Fruit fly (Drosophila melanogaster) whole organism, embryonic: ENCODE measurements around the gene Abl.
A peak's percentile ranks its signal among the peaks of the same experiment; 100 is the strongest.

Experiments used
- Atf-2 ChIP-seq: fragments of 200-800 bp; sonication (Bioruptor generic); optimal IDR thresholded peaks from 2 replicates; lab custom pipeline; 2016; ENCODE audit warnings: missing biosample characterization, missing genetic modification characterization
- C15 ChIP-seq: fragments of 200-800 bp; sonication (Bioruptor generic); IDR thresholded peaks from 3 replicates; pipeline ENCODE4 v1.3.6; 2022; ENCODE audit warnings: missing biosample characterization, missing genetic modification characterization
- CG10209 ChIP-seq: fragments of 200-800 bp; sonication (Bioruptor generic); optimal IDR thresholded peaks from 3 replicates; lab custom pipeline; 2017; ENCODE audit warnings: missing biosample characterization, mild to moderate bottlenecking, missing genetic modification characterization, missing genetic modification reagents
- CG11696 ChIP-seq: fragments of 200-800 bp; sonication (Bioruptor generic); IDR thresholded peaks from 2 replicates; pipeline ENCODE4 v1.3.6; 2022; ENCODE audit warnings: missing biosample characterization, missing genetic modification characterization
- CG12299 ChIP-seq: fragments of 200-800 bp; sonication (Bioruptor generic); optimal IDR thresholded peaks from 2 replicates; lab custom pipeline; 2018; ENCODE audit warnings: missing biosample characterization, mild to moderate bottlenecking, missing genetic modification characterization
- CG14710 ChIP-seq: fragments of 200-800 bp; sonication (Bioruptor generic); optimal IDR thresholded peaks from 3 replicates; lab custom pipeline; 2019; ENCODE audit warnings: missing biosample characterization, mild to moderate bottlenecking, missing genetic modification characterization, moderate library complexity
- CG1603 ChIP-seq: fragments of 200-800 bp; sonication (Bioruptor generic); optimal IDR thresholded peaks from 2 replicates; lab custom pipeline; 2019; ENCODE audit warnings: missing biosample characterization, mild to moderate bottlenecking, missing genetic modification characterization, moderate library complexity
- CG1647 ChIP-seq: fragments of 200-800 bp; sonication (Bioruptor generic); optimal IDR thresholded peaks from 3 replicates; lab custom pipeline; 2016; ENCODE audit warnings: missing biosample characterization, missing genetic modification characterization
- CG17359 ChIP-seq: fragments of 200-800 bp; sonication (Bioruptor generic); optimal IDR thresholded peaks from 3 replicates; lab custom pipeline; 2018; ENCODE audit warnings: missing biosample characterization, mild to moderate bottlenecking, missing genetic modification characterization, moderate library complexity
- CG1832 ChIP-seq: fragments of 200-800 bp; sonication (Bioruptor generic); optimal IDR thresholded peaks from 2 replicates; lab custom pipeline; 2017; ENCODE audit warnings: missing biosample characterization, mild to moderate bottlenecking, missing genetic modification characterization, inconsistent platforms
- CG30020 ChIP-seq: fragments of 200-800 bp; optimal IDR thresholded peaks from 2 replicates; lab custom pipeline; 2019; ENCODE audit warnings: missing biosample characterization, mild to moderate bottlenecking, missing genetic modification characterization, moderate library complexity
- CG32767 ChIP-seq: fragments of 200-800 bp; sonication (Bioruptor generic); IDR thresholded peaks from 2 replicates; pipeline ENCODE4 v1.3.6; 2022; ENCODE audit warnings: missing biosample characterization, missing genetic modification characterization
- CG34422 ChIP-seq: fragments of 200-800 bp; sonication (Bioruptor generic); IDR thresholded peaks from 3 replicates; pipeline ENCODE4 v1.3.6; 2022; ENCODE audit warnings: missing biosample characterization, missing genetic modification characterization
- CG4617 ChIP-seq: fragments of 200-800 bp; sonication (Bioruptor generic); optimal IDR thresholded peaks from 3 replicates; lab custom pipeline; 2016; ENCODE audit warnings: missing biosample characterization, missing genetic modification characterization, borderline replicate concordance
- CG5245 ChIP-seq: fragments of 200-800 bp; sonication (Bioruptor generic); optimal IDR thresholded peaks from 3 replicates; lab custom pipeline; 2016; ENCODE audit warnings: missing biosample characterization, missing genetic modification characterization
- CG6175 ChIP-seq: fragments of 200-800 bp; sonication (Bioruptor generic); IDR thresholded peaks from 3 replicates; pipeline ENCODE4 v1.3.6; 2022; ENCODE audit warnings: missing biosample characterization, missing genetic modification characterization
- CG6765 ChIP-seq: fragments of 200-800 bp; sonication (Bioruptor generic); optimal IDR thresholded peaks from 3 replicates; lab custom pipeline; 2017; ENCODE audit warnings: missing biosample characterization, mild to moderate bottlenecking, missing genetic modification characterization
- CG7928 ChIP-seq: fragments of 200-800 bp; sonication (Bioruptor generic); optimal IDR thresholded peaks from 2 replicates; lab custom pipeline; 2017; ENCODE audit warnings: missing biosample characterization, mild to moderate bottlenecking, missing genetic modification characterization
- CG8089 ChIP-seq: fragments of 200-800 bp; sonication (Bioruptor generic); optimal IDR thresholded peaks from 3 replicates; lab custom pipeline; 2016; ENCODE audit warnings: missing biosample characterization, missing genetic modification characterization
- CG9437 ChIP-seq: fragments of 200-800 bp; sonication (Bioruptor generic); optimal IDR thresholded peaks from 2 replicates; lab custom pipeline; 2018; ENCODE audit warnings: missing biosample characterization, mild to moderate bottlenecking, missing genetic modification characterization
- CG9609 ChIP-seq: fragments of 200-800 bp; sonication (Bioruptor generic); optimal IDR thresholded peaks from 3 replicates; lab custom pipeline; 2016; ENCODE audit warnings: missing biosample characterization, missing genetic modification characterization
- CG9727 ChIP-seq: fragments of 200-800 bp; sonication (Bioruptor generic); optimal IDR thresholded peaks from 3 replicates; lab custom pipeline; 2017; ENCODE audit warnings: missing biosample characterization, mild to moderate bottlenecking, missing genetic modification characterization
- CG9932 ChIP-seq: fragments of 200-800 bp; sonication (Bioruptor generic); IDR thresholded peaks from 2 replicates; pipeline ENCODE4 v1.3.6; 2022; ENCODE audit warnings: missing biosample characterization, missing genetic modification characterization
- E2f2 ChIP-seq: fragments of 200-800 bp; sonication (Bioruptor generic); IDR thresholded peaks from 2 replicates; pipeline ENCODE4 v1.3.6; 2022; ENCODE audit warnings: missing biosample characterization, missing genetic modification characterization
- HLH3B ChIP-seq: fragments of 200-800 bp; sonication (Bioruptor generic); IDR thresholded peaks from 2 replicates; pipeline ENCODE4 v1.3.6; 2022; ENCODE audit warnings: missing biosample characterization, missing genetic modification characterization
- Mad ChIP-seq: fragments of 200-800 bp; sonication (Bioruptor generic); optimal IDR thresholded peaks from 2 replicates; lab custom pipeline; 2016; ENCODE audit warnings: missing biosample characterization, missing genetic modification characterization
- Ravus ChIP-seq: fragments of 200-800 bp; sonication (Bioruptor generic); IDR thresholded peaks from 2 replicates; pipeline ENCODE4 v1.3.6; 2022; ENCODE audit warnings: missing biosample characterization, missing genetic modification characterization
- Side ChIP-seq: fragments of 200-800 bp; sonication (Bioruptor generic); optimal IDR thresholded peaks from 2 replicates; lab custom pipeline; 2016; ENCODE audit warnings: missing biosample characterization, missing genetic modification characterization
- Spps ChIP-seq: fragments of 200-800 bp; sonication (Bioruptor generic); optimal IDR thresholded peaks from 2 replicates; lab custom pipeline; 2018; ENCODE audit warnings: missing biosample characterization, mild to moderate bottlenecking, missing genetic modification characterization
- Sry-δ ChIP-seq: fragments of 200-800 bp; sonication (Bioruptor generic); optimal IDR thresholded peaks from 2 replicates; lab custom pipeline; 2016; ENCODE audit warnings: missing biosample characterization, missing genetic modification characterization
- TFAM ChIP-seq: fragments of 200-800 bp; sonication (Bioruptor generic); optimal IDR thresholded peaks from 2 replicates; lab custom pipeline; 2017; ENCODE audit warnings: missing biosample characterization, missing genetic modification characterization, inconsistent platforms
- Xrp1 ChIP-seq: fragments of 200-800 bp; sonication (Bioruptor generic); IDR thresholded peaks from 2 replicates; pipeline ENCODE4 v1.3.6; 2022; ENCODE audit warnings: missing biosample characterization, missing genetic modification characterization
- abd-A ChIP-seq: fragments of 200-800 bp; sonication (Bioruptor generic); optimal IDR thresholded peaks from 3 replicates; lab custom pipeline; 2019; ENCODE audit warnings: missing biosample characterization, mild to moderate bottlenecking, missing genetic modification characterization, moderate library complexity
- al ChIP-seq: fragments of 200-800 bp; sonication (Bioruptor generic); IDR thresholded peaks from 2 replicates; pipeline ENCODE4 v1.3.6; 2022; ENCODE audit warnings: missing biosample characterization, missing genetic modification characterization
- ato ChIP-seq: fragments of 200-800 bp; sonication (Bioruptor generic); IDR thresholded peaks from 2 replicates; pipeline ENCODE4 v1.3.6; 2022; ENCODE audit warnings: missing biosample characterization, missing genetic modification characterization; ENCODE audit not compliant: partially characterized antibody
- bigmax ChIP-seq: fragments of 200-800 bp; sonication (Bioruptor generic); optimal IDR thresholded peaks from 2 replicates; lab custom pipeline; 2018; ENCODE audit warnings: missing biosample characterization, mild to moderate bottlenecking, missing genetic modification characterization
- crc ChIP-seq: fragments of 200-800 bp; sonication (Bioruptor generic); optimal IDR thresholded peaks from 2 replicates; lab custom pipeline; 2016; ENCODE audit warnings: missing biosample characterization, missing genetic modification characterization
- dan ChIP-seq: fragments of 200-800 bp; sonication (Bioruptor generic); IDR thresholded peaks from 2 replicates; pipeline ENCODE4 v1.3.6; 2022; ENCODE audit warnings: missing biosample characterization, missing genetic modification characterization
- dysf ChIP-seq: fragments of 200-800 bp; sonication (Bioruptor generic); IDR thresholded peaks from 3 replicates; pipeline ENCODE4 v1.3.6; 2022; ENCODE audit warnings: missing biosample characterization, missing genetic modification characterization
- esg ChIP-seq: fragments of 200-800 bp; sonication (Bioruptor generic); conservative IDR thresholded peaks from 2 replicates; pipeline ENCODE4 v1.3.6; 2022; ENCODE audit warnings: missing biosample characterization, missing genetic modification characterization
- fru ChIP-seq: fragments of >200 bp; optimal IDR thresholded peaks from 2 replicates; lab custom pipeline; 2017
- gcm2 ChIP-seq: fragments of 200-800 bp; sonication (Bioruptor generic); optimal IDR thresholded peaks from 2 replicates; lab custom pipeline; 2016; ENCODE audit warnings: missing biosample characterization, missing genetic modification characterization
- kah ChIP-seq: fragments of 200-800 bp; sonication (Bioruptor generic); optimal IDR thresholded peaks from 2 replicates; lab custom pipeline; 2018; ENCODE audit warnings: missing biosample characterization, mild to moderate bottlenecking, missing genetic modification characterization
- kay ChIP-seq: fragments of 200-800 bp; sonication (Bioruptor generic); optimal IDR thresholded peaks from 2 replicates; lab custom pipeline; 2016; ENCODE audit warnings: missing biosample characterization, missing genetic modification characterization
- klu ChIP-seq: fragments of 200-800 bp; sonication (Bioruptor generic); IDR thresholded peaks from 2 replicates; pipeline ENCODE4 v1.3.6; 2022; ENCODE audit warnings: missing biosample characterization, missing genetic modification characterization
- psq ChIP-seq: fragments of 200-800 bp; sonication (Bioruptor generic); optimal IDR thresholded peaks from 2 replicates; lab custom pipeline; 2017; ENCODE audit warnings: missing biosample characterization, missing genetic modification characterization
- seq ChIP-seq: fragments of 200-800 bp; sonication (Bioruptor generic); IDR thresholded peaks from 2 replicates; pipeline ENCODE4 v1.3.6; 2022; ENCODE audit warnings: missing biosample characterization, missing genetic modification characterization
- shn ChIP-seq: fragments of 200-800 bp; sonication (Bioruptor generic); optimal IDR thresholded peaks from 3 replicates; lab custom pipeline; 2016; ENCODE audit warnings: missing biosample characterization, missing genetic modification characterization
- so ChIP-seq: fragments of 200-800 bp; sonication (Bioruptor generic); IDR thresholded peaks from 3 replicates; pipeline ENCODE4 v1.3.6; 2022; ENCODE audit warnings: missing biosample characterization, missing genetic modification characterization
- tgo ChIP-seq: fragments of 200-800 bp; sonication (Bioruptor generic); IDR thresholded peaks from 3 replicates; pipeline ENCODE4 v1.3.6; 2022; ENCODE audit warnings: missing biosample characterization, missing genetic modification characterization
- twi ChIP-seq: fragments of 200-800 bp; optimal IDR thresholded peaks from 2 replicates; lab custom pipeline; 2019; ENCODE audit warnings: missing biosample characterization, mild to moderate bottlenecking, missing genetic modification characterization, moderate library complexity
- unc-4 ChIP-seq: fragments of 200-800 bp; sonication (Bioruptor generic); IDR thresholded peaks from 2 replicates; pipeline ENCODE4 v1.3.6; 2022; ENCODE audit warnings: missing biosample characterization, missing genetic modification characterization; ENCODE audit not compliant: partially characterized antibody
- z ChIP-seq: fragments of 200-800 bp; sonication (Bioruptor generic); IDR thresholded peaks from 3 replicates; pipeline ENCODE4 v1.3.6; 2022; ENCODE audit warnings: missing biosample characterization, missing genetic modification characterization

Gene Abl

dm6 chr3L:16642088-16642507 is 5.6 kb downstream of the Abl start (continued):
- TF ChIP-seq CG12299 (tag; lab: Kevin White, UChicago) (no peak), C15 (GFP tag; lab: Robert Waterston, UW) (no peak), CG9727 (GFP tag; lab: Kevin White, UChicago) (peak; percentile 50), E2f2 (GFP tag; lab: Robert Waterston, UW) (no peak), CG5245 (GFP tag; lab: Kevin White, UChicago) (peak; percentile 49), twi (tag; lab: Kevin White, UChicago) (peak; percentile 28), CG11696 (GFP tag; lab: Robert Waterston, UW) (no peak), CG6765 (GFP tag; lab: Kevin White, UChicago) (no peak), CG8089 (GFP tag; lab: Kevin White, UChicago) (no peak), CG7928 (GFP tag; lab: Kevin White, UChicago) (no peak), CG9437 (peak; percentile 68), CG32767 (0 out of 2 replicates have a peak, but pooled peaks have one; percentile 22), dysf (GFP tag; lab: Robert Waterston, UW) (no peak), al (GFP tag; lab: Robert Waterston, UW) (no peak), crc (GFP tag; lab: Kevin White, UChicago) (no peak), Sry-δ (GFP tag; lab: Kevin White, UChicago) (no peak), psq (GFP tag; lab: Kevin White, UChicago) (no peak), bigmax (no peak), kah (peak; percentile 9), abd-A (no peak), fru (lab: Kevin White, UChicago) (no peak), seq (GFP tag; lab: Robert Waterston, UW) (no peak), Spps (tag; lab: Kevin White, UChicago) (peak; percentile 22), esg (GFP tag; lab: Robert Waterston, UW) (0 out of 2 replicates have a peak, but pooled peaks have one; percentile 28), Atf-2 (GFP tag; lab: Kevin White, UChicago) (peak; percentile 13), CG4617 (GFP tag; lab: Kevin White, UChicago) (no peak), CG14710 (tag; lab: Kevin White, UChicago) (peak; percentile 73), tgo (GFP tag; lab: Robert Waterston, UW) (peak; percentile 31; the same call in 1 of the 3 replicates), HLH3B (GFP tag; lab: Robert Waterston, UW) (no peak), CG10209 (peak; percentile 55), dan (no peak), CG34422 (0 out of 3 replicates have a peak, but pooled peaks have one; percentile 39), CG17359 (tag; lab: Kevin White, UChicago) (peak; percentile 62), Ravus (GFP tag; lab: Robert Waterston, UW) (no peak), klu (GFP tag; lab: Robert Waterston, UW) (no peak), CG9932 (GFP tag; lab: Robert Waterston, UW) (no peak), CG1832 (GFP tag; lab: Kevin White, UChicago) (no peak), ato (GFP tag; lab: Robert Waterston, UW) (no peak), so (GFP tag; lab: Robert Waterston, UW) (no peak; the same call in 2 of the 3 replicates), Side (GFP tag; lab: Kevin White, UChicago) (no peak), gcm2 (GFP tag; lab: Kevin White, UChicago) (no peak), z (GFP tag; lab: Robert Waterston, UW) (no peak), CG1647 (no peak), TFAM (no peak), CG1603 (tag; lab: Kevin White, UChicago) (peak; percentile 42), kay (GFP tag; lab: Kevin White, UChicago) (no peak), CG9609 (GFP tag; lab: Kevin White, UChicago) (no peak), unc-4 (no peak), CG6175 (GFP tag; lab: Robert Waterston, UW) (no peak), Xrp1 (GFP tag; lab: Robert Waterston, UW) (peak; percentile 39; the same call in 1 of the 2 replicates), CG30020 (tag; lab: Kevin White, UChicago) (peak; percentile 23), Mad (GFP tag; lab: Kevin White, UChicago) (no peak), shn (GFP tag; lab: Kevin White, UChicago) (no peak)
